Worm (Caenorhabditis elegans): ENCODE results near the gene C06C3.12.

DNA sequence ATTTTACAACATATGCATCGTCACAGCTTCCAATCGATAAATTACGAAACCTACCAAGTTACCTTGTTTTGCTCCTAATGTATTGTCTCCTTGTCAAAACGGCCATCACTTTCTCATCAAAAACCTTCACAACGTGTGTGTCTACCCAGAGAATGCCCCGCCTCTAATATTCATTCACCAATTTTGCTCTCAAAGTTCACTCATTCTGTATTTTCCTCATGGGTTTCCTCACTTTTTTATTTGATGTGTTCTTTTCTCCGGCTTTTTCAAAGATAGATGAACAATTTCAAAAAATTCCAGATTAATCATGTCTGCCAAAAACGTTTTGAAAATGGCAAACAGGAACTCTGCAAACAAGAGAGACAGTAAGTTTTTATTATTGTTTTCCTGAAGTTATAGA lies 10.3 kb downstream of the C06C3.12 start, which contains the start of gene C06C3.7:
- TF ChIP-seq pha-4 (tag; optimal IDR thresholded peaks at IDR 0.05) (no peak), nhr-28 (tag; optimal IDR thresholded peaks at IDR 0.05) (no peak)

All from whole organism, mixed stage, embryonic.